Worm (Caenorhabditis elegans): Measurements from ENCODE around the gene C06A12.3.
A peak's percentile ranks its signal among the peaks of the same experiment; 100 is the strongest.

The C06A12.3 gene

DNA sequence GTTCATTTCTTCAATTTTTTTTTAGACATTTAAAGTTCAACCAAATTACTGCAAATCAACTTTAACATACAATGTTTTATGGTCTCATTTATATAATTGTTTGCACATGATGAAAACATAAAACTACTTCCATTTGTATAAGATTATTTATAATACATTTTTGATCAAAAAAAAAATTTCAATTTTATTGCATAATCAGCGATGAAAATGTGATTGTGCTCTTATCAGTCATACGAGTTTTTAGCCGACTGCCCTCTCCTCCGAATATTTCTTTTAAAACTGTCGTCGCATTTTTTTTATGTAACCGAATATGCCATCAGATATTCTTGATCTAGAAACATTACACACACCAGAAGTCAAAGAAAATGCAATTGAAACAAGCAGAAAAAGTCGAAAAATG, 12.9 kb downstream of the C06A12.3 start, which contains the start of gene F08A7.1:
TSS of gene F08A7.1 (plus strand) at position 191 of the 400 bp plus-strand sequence.
- peak; percentile 36 for TF ChIP-seq fos-1 (tag; optimal IDR thresholded peaks at IDR 0.05)
- TF ChIP-seq alr-1 (tag; optimal IDR thresholded peaks at IDR 0.05): no peak
- peak; percentile 44 for TF ChIP-seq gmeb-1 (tag; optimal IDR thresholded peaks at IDR 0.05)

DNA sequence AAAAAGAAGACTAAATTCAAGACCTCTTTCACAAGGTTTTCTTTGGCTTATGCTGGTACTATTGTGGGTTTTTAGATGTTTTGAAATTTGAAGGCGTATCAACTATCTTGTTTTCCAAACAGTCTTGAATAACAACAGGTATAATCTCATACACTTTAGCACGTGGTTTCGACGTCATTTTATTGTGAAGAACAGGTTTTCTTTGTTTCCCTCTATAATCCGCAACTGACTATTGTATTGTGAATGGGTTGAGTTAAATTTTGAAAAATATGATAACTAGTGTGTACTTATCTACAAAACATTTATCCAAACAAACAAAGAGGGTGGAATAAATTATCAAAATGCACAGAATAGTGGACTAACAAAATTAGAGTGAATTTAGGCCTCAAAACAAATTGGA, 13.7 kb downstream of the C06A12.3 start:
- TF ChIP-seq unc-55 (GFP tag; optimal IDR thresholded peaks at IDR 0.05): no peak
- peak; percentile 50 for TF ChIP-seq nhr-25 (tag; optimal IDR thresholded peaks at IDR 0.05)
- no peak for TF ChIP-seq nhr-21 (tag; optimal IDR thresholded peaks at IDR 0.05)
- TF ChIP-seq lin-11 (tag; optimal IDR thresholded peaks at IDR 0.05): no peak
- TF ChIP-seq sma-9 (GFP tag; optimal IDR thresholded peaks at IDR 0.05): peak; percentile 54
- TF ChIP-seq sma-9 (tag; optimal IDR thresholded peaks at IDR 0.05): no peak

DNA sequence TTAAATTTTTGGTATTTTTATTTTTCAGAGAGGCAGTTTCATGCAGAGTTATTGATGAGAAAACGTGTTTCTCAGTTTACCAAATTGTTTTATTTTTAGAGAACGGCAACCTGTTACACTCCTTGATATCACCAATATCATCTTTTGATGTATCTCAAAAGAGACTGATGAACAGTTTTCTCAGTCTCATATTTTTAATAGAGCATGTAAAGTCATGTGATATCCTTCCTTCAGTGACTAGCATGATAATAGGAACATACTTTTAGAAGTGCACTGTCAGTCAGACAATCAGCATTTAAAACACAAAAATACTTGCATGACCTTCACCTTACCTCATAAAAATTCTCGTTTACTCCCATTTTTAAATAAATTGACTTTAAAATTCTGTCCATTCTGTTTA, 15.0 kb downstream of the C06A12.3 start, which contains the start of gene F11E6.11:
TSS of gene F11E6.11 (plus strand) at position 325 of the 400 bp plus-strand sequence.
- TF ChIP-seq nhr-129 (tag; optimal IDR thresholded peaks at IDR 0.05) (no peak), nhr-21 (tag; optimal IDR thresholded peaks at IDR 0.05) (peak; percentile 29), sma-9 (GFP tag; optimal IDR thresholded peaks at IDR 0.05) (peak; percentile 56), sma-9 (tag; optimal IDR thresholded peaks at IDR 0.05) (no peak), sma-3 (GFP tag; optimal IDR thresholded peaks at IDR 0.05) (peak; percentile 57), crh-2 (tag; optimal IDR thresholded peaks at IDR 0.05) (peak; percentile 35), fos-1 (tag; optimal IDR thresholded peaks at IDR 0.05) (peak; percentile 6), ZK546.5 (tag; optimal IDR thresholded peaks at IDR 0.05) (no peak), nhr-10 (tag; optimal IDR thresholded peaks at IDR 0.05) (no peak), blmp-1 (tag; optimal IDR thresholded peaks at IDR 0.05; ENCODE audit: insufficient read depth) (peak; percentile 35), nhr-25 (tag; optimal IDR thresholded peaks at IDR 0.05) (peak; percentile 69)

DNA sequence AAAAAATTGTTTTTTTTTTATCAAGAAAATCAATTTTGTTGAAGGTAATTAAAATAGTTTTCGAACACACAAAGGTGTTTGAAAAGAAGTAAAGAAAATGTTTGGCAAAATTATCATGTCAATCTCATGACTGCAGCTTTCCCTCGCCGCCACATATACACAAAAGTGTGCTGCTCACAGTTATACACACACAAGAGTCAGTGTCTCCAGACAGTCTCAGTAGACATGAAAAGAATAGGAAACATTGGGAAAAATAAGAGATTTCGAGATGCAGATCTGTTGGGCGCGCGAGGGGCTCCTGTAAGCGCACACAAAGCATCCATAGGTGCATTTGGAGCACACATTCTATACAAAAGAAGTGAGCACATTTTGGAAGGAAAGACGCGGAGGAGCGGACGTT, 20.8 kb downstream of the C06A12.3 start:
- no peak for TF ChIP-seq unc-39 (tag; optimal IDR thresholded peaks at IDR 0.05)
- peak; percentile 32 for TF ChIP-seq F13H6.1 (tag; optimal IDR thresholded peaks at IDR 0.05)
- TF ChIP-seq Y55F3AM.14 (GFP tag; optimal IDR thresholded peaks at IDR 0.05): no peak
- TF ChIP-seq nhr-237 (tag; optimal IDR thresholded peaks at IDR 0.05): no peak

- no peak for TF ChIP-seq lin-11 (tag; optimal IDR thresholded peaks at IDR 0.05)
- no peak for TF ChIP-seq elt-3 (tag; optimal IDR thresholded peaks at IDR 0.05)
- no peak for TF ChIP-seq ceh-82 (tag; optimal IDR thresholded peaks at IDR 0.05)
Measured at ce11 chrIV:17450443-17450842, 22.9 kb downstream of the C06A12.3 start, which contains the start of gene F11E6.8. Gene F11E6.8 (minus strand): TSS chrIV:17450543.

ce11 chrIV:17453200-17453599, 25.7 kb downstream of the C06A12.3 start:
- TF ChIP-seq nhr-237 (tag; optimal IDR thresholded peaks at IDR 0.05): no peak
- TF ChIP-seq mbf-1 (tag; optimal IDR thresholded peaks at IDR 0.05): no peak
- no peak for TF ChIP-seq ztf-11 (tag; optimal IDR thresholded peaks at IDR 0.05)
- no peak for TF ChIP-seq mdl-1 (tag; optimal IDR thresholded peaks at IDR 0.05)

ce11 chrIV:17453996-17454395, 26.5 kb downstream of the C06A12.3 start:
- no peak for TF ChIP-seq ZK546.5 (tag; optimal IDR thresholded peaks at IDR 0.05)
- no peak for TF ChIP-seq nhr-11 (tag; optimal IDR thresholded peaks at IDR 0.05)
- TF ChIP-seq elt-3 (tag; optimal IDR thresholded peaks at IDR 0.05): no peak
- TF ChIP-seq unc-55 (GFP tag; optimal IDR thresholded peaks at IDR 0.05): no peak
- TF ChIP-seq nhr-77 (tag; optimal IDR thresholded peaks at IDR 0.05): no peak
- TF ChIP-seq unc-62 (GFP tag; optimal IDR thresholded peaks at IDR 0.05): no peak
- TF ChIP-seq crh-2 (tag; optimal IDR thresholded peaks at IDR 0.05): no peak
- no peak for TF ChIP-seq ama-1 (optimal IDR thresholded peaks at IDR 0.05)
- no peak for TF ChIP-seq dmd-4 (tag; optimal IDR thresholded peaks at IDR 0.05)
- no peak for TF ChIP-seq nhr-6 (tag; optimal IDR thresholded peaks at IDR 0.05)
- no peak for TF ChIP-seq nhr-10 (tag; optimal IDR thresholded peaks at IDR 0.05)
- no peak for TF ChIP-seq lin-13 (GFP tag; optimal IDR thresholded peaks at IDR 0.05)
- no peak for TF ChIP-seq nhr-237 (tag; optimal IDR thresholded peaks at IDR 0.05)
- no peak for TF ChIP-seq egl-27 (tag; optimal IDR thresholded peaks at IDR 0.05)
- TF ChIP-seq Y55F3AM.14 (GFP tag; optimal IDR thresholded peaks at IDR 0.05): no peak
- TF ChIP-seq zag-1 (tag; optimal IDR thresholded peaks at IDR 0.05): no peak
- no peak for TF ChIP-seq fos-1 (tag; optimal IDR thresholded peaks at IDR 0.05)
- no peak for TF ChIP-seq mdl-1 (tag; optimal IDR thresholded peaks at IDR 0.05)
